Fruit fly (Drosophila melanogaster) whole organism, wandering third instar larva: ENCODE measurements around the gene CG13287.

ENCODE experiments used
- CG32264 ChIP-seq: fragments of 200-800 bp; sonication (Bioruptor generic); optimal IDR thresholded peaks from 2 replicates; lab custom pipeline; 2016; ENCODE audit warnings: missing biosample characterization, missing genetic modification characterization
- Dif ChIP-seq: fragments of 200-275, 200-300 bp; sonication (Bioruptor generic); optimal IDR thresholded peaks from 2 replicates; lab custom pipeline; 2018; ENCODE audit warnings: missing biosample characterization, missing genetic modification characterization; ENCODE audit not compliant: partially characterized antibody
- HLH106 ChIP-seq: fragments of 200-800 bp; optimal IDR thresholded peaks from 3 replicates; lab custom pipeline; 2019; ENCODE audit warnings: missing biosample characterization, mild to moderate bottlenecking, missing genetic modification characterization, moderate library complexity
- Mio ChIP-seq: sonication (Bioruptor generic); optimal IDR thresholded peaks from 2 replicates; lab custom pipeline; 2016; ENCODE audit warnings: missing biosample characterization, missing genetic modification characterization
- Myc ChIP-seq: fragments of >200 bp; optimal IDR thresholded peaks from 2 replicates; lab custom pipeline; 2017
- N ChIP-seq: fragments of >200 bp; optimal IDR thresholded peaks from 2 replicates; lab custom pipeline; 2018; ENCODE audit warnings: missing biosample characterization, missing external identifiers, missing genetic modification characterization
- Rel ChIP-seq, 2 experiments: fragments of 200-800 bp; sonication (Bioruptor generic) in 1 of 2; optimal IDR thresholded peaks; 2 replicates in 1 of 2; 3 replicates in 1 of 2; lab custom pipeline; 2016 to 2019; ENCODE audit warnings: mild to moderate bottlenecking in 2 of 2, missing biosample characterization in 2 of 2, missing genetic modification characterization in 2 of 2, moderate library complexity in 1 of 2
- br ChIP-seq: fragments of 200-800 bp; sonication (Bioruptor generic); optimal IDR thresholded peaks from 2 replicates; lab custom pipeline; 2016; ENCODE audit warnings: missing biosample characterization, missing genetic modification characterization
- dl ChIP-seq, 2 experiments: fragments of 175-275, 200-275 bp in 1 of 2; fragments of 200-275 bp in 1 of 2; sonication (Bioruptor generic); optimal IDR thresholded peaks; lab custom pipeline; 2018; ENCODE audit warnings: mild to moderate bottlenecking in 2 of 2, missing biosample characterization in 2 of 2, missing genetic modification characterization in 2 of 2, moderate library complexity in 2 of 2; ENCODE audit not compliant: partially characterized antibody in 2 of 2, insufficient read depth in 1 of 2
- ey ChIP-seq: fragments of 200-800 bp; sonication (Bioruptor generic); optimal IDR thresholded peaks from 2 replicates; lab custom pipeline; 2016; ENCODE audit warnings: missing biosample characterization, missing genetic modification characterization
- foxo ChIP-seq, 2 experiments: fragments of 200-800 bp; sonication (Bioruptor generic); optimal IDR thresholded peaks; 2 replicates in 1 of 2; 3 replicates in 1 of 2; lab custom pipeline; 2016 to 2017; ENCODE audit warnings: missing biosample characterization in 2 of 2, missing genetic modification characterization in 2 of 2
- fru ChIP-seq: fragments of 200-800 bp; sonication (Bioruptor generic); optimal IDR thresholded peaks from 3 replicates; lab custom pipeline; 2016; ENCODE audit warnings: missing biosample characterization, mild to moderate bottlenecking, missing genetic modification characterization
- h ChIP-seq: fragments of 200-800 bp; sonication (Bioruptor generic); optimal IDR thresholded peaks from 3 replicates; lab custom pipeline; 2016; ENCODE audit warnings: missing biosample characterization, mild to moderate bottlenecking, missing genetic modification characterization
- lola ChIP-seq: fragments of >200 bp; optimal IDR thresholded peaks from 2 replicates; lab custom pipeline; 2017; ENCODE audit warnings: missing biosample characterization, missing genetic modification characterization

Gene CG13287

dm6 chr3L:5927536-5927935, 45.4 kb downstream of the CG13287 start:
- TF ChIP-seq dl (GFP tag; optimal IDR thresholded peaks at IDR 0.05; lab: Kevin White, UChicago; ENCODE audit: insufficient read depth in 1 of 2, partially characterized antibody in 2 of 2), result no peak
- no peak for TF ChIP-seq fru (GFP tag; lab: Kevin White, UChicago)
- TF ChIP-seq Mio (GFP tag; lab: Kevin White, UChicago), result no peak
- no peak for TF ChIP-seq br (GFP tag; lab: Kevin White, UChicago)
- no peak for TF ChIP-seq ey (GFP tag; lab: Kevin White, UChicago)
- TF ChIP-seq N (GFP tag; lab: Kevin White, UChicago), result no peak
- TF ChIP-seq h (GFP tag; lab: Kevin White, UChicago), result no peak
- TF ChIP-seq Dif (GFP tag; lab: Kevin White, UChicago), result no peak
- TF ChIP-seq CG32264 (GFP tag; lab: Kevin White, UChicago), result no peak

DNA sequence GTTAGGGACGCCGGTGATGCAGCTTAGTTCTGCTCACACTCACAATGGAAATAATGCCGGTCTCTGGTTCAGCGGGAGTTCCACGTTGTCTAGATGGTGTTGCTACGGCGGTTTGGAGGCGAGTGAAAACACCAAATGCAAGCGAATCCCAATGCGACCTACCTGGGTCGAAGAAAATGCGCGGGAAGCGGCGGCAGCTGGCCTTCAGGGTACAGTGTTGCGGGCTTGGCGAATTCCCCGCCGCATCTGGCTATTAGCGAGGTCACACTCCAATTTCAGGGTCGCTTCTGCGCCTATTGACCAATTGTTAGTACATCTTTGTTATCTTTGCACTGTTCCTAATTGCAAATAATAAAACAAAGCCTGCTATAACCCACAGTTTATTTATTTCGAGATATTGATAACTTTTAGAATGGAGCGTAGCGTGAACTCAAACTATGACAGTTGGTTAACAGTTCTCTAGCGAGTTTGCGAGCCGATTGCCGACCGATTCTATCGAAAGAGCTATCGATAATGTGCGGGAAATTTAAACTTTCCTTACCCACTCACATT, 50.3 kb downstream of the CG13287 start, which contains the start of gene Rcc1:
Rcc1 (minus strand) TSS at position 411 of the 552 bp plus-strand sequence.
- TF ChIP-seq HLH106 (peak; percentile 3), Myc (lab: Kevin White, UChicago) (peak; percentile 98), lola (GFP tag; lab: Kevin White, UChicago) (no peak), Rel (GFP tag; optimal IDR thresholded peaks at IDR 0.05; lab: Kevin White, UChicago) (no peak), Rel (tag; optimal IDR thresholded peaks at IDR 0.05; lab: Kevin White, UChicago) (no peak), foxo (GFP tag; optimal IDR thresholded peaks at IDR 0.05; lab: Kevin White, UChicago) (peak in 1 of 2 experiments; percentile 2)
